Fruit fly (Drosophila melanogaster): ENCODE measurements around the gene GluRIIB.

GluRIIB gene

dm6 chr2L:5610108-5610507, 51.0 kb downstream of the GluRIIB start (continued):
- TF ChIP-seq bcd (GFP tag; optimal IDR thresholded peaks at IDR 0.05) (peak; percentile 32), hth (optimal IDR thresholded peaks at IDR 0.05) (no peak), kah (GFP tag; optimal IDR thresholded peaks at IDR 0.05) (no peak), BEAF-32 (GFP tag; optimal IDR thresholded peaks at IDR 0.05) (no peak), ac (GFP tag; optimal IDR thresholded peaks at IDR 0.05) (no peak), Deaf1 (tag; optimal IDR thresholded peaks at IDR 0.05) (no peak), Mad (GFP tag; optimal IDR thresholded peaks at IDR 0.05) (no peak), CG11504 (tag; optimal IDR thresholded peaks at IDR 0.05) (peak; percentile 68), NC2β (GFP tag; optimal IDR thresholded peaks at IDR 0.05) (no peak), CG11398 (GFP tag; optimal IDR thresholded peaks at IDR 0.05) (no peak), CG12391 (tag; optimal IDR thresholded peaks at IDR 0.05) (no peak), esg (GFP tag; conservative IDR thresholded peaks at IDR 0.05) (no peak; the same call in 1 of the 2 replicates), CG16863 (GFP tag; optimal IDR thresholded peaks at IDR 0.05) (no peak), Six4 (GFP tag; optimal IDR thresholded peaks at IDR 0.05) (no peak), chinmo (GFP tag; IDR thresholded peaks at IDR 0.05; ENCODE audit: partially characterized antibody) (no peak), Kr (GFP tag; optimal IDR thresholded peaks at IDR 0.05) (no peak), D19B (GFP tag; optimal IDR thresholded peaks at IDR 0.05) (no peak), CG7357 (GFP tag; IDR thresholded peaks at IDR 0.05) (no peak), CG16779 (GFP tag; IDR thresholded peaks at IDR 0.05) (no peak), Hr39 (optimal IDR thresholded peaks at IDR 0.05) (no peak), CG4820 (GFP tag; optimal IDR thresholded peaks at IDR 0.05) (peak; percentile 25), yki (optimal IDR thresholded peaks at IDR 0.05) (no peak), phol (tag; optimal IDR thresholded peaks at IDR 0.05) (no peak), so (GFP tag; IDR thresholded peaks at IDR 0.05) (0 out of 3 replicates have a peak, but pooled peaks have one; percentile 32), usp (GFP tag; optimal IDR thresholded peaks at IDR 0.05) (no peak), CG4707 (GFP tag; optimal IDR thresholded peaks at IDR 0.05) (peak; percentile 69), CG6854 (GFP tag; optimal IDR thresholded peaks at IDR 0.05) (no peak), CG6813 (GFP tag; optimal IDR thresholded peaks at IDR 0.05) (peak; percentile 60), CG3281 (GFP tag; optimal IDR thresholded peaks at IDR 0.05) (peak; percentile 2), CG18011 (GFP tag; optimal IDR thresholded peaks at IDR 0.05) (no peak), CG12219 (GFP tag; optimal IDR thresholded peaks at IDR 0.05) (peak; percentile 49), btn (GFP tag; optimal IDR thresholded peaks at IDR 0.05) (no peak), prd (optimal IDR thresholded peaks at IDR 0.05) (no peak), prd (GFP tag; IDR thresholded peaks at IDR 0.05) (peak; percentile 47; the same call in 2 of the 3 replicates), Bteb2 (GFP tag; optimal IDR thresholded peaks at IDR 0.05) (no peak), MBD-R2 (GFP tag; IDR thresholded peaks at IDR 0.05) (no peak), CG9932 (GFP tag; IDR thresholded peaks at IDR 0.05) (no peak), Max (GFP tag; optimal IDR thresholded peaks at IDR 0.05) (no peak), lbe (GFP tag; optimal IDR thresholded peaks at IDR 0.05) (no peak), pho (GFP tag; optimal IDR thresholded peaks at IDR 0.05) (no peak), C15 (GFP tag; IDR thresholded peaks at IDR 0.05) (no peak), HHEX (GFP tag; optimal IDR thresholded peaks at IDR 0.05) (peak; percentile 17), emc (GFP tag; optimal IDR thresholded peaks at IDR 0.05) (no peak), mld (GFP tag; IDR thresholded peaks at IDR 0.05; ENCODE audit: partially characterized antibody) (no peak), sqz (GFP tag; optimal IDR thresholded peaks at IDR 0.05) (no peak), CG5180 (GFP tag; optimal IDR thresholded peaks at IDR 0.05) (no peak), NFAT (GFP tag; IDR thresholded peaks at IDR 0.05) (no peak), CG2678 (tag; optimal IDR thresholded peaks at IDR 0.05) (no peak), tgo (GFP tag; IDR thresholded peaks at IDR 0.05) (0 out of 3 replicates have a peak, but pooled peaks have one; percentile 29), dimm (GFP tag; IDR thresholded peaks at IDR 0.05) (no peak), CG2202 (tag; optimal IDR thresholded peaks at IDR 0.05) (no peak), ken (GFP tag; IDR thresholded peaks at IDR 0.05) (0 out of 3 replicates have a peak, but pooled peaks have one; percentile 32), Bdp1 (GFP tag; optimal IDR thresholded peaks at IDR 0.05) (no peak)

Data from whole organism, embryonic.